Fruit fly (Drosophila melanogaster): ENCODE measurements around the gene CG33271.
"Not testable (repeated sequence)": the region's sequence is repeated elsewhere in the genome, so short reads cannot be mapped to it uniquely, and the experiment has no call there.

dm6 chr3L:11589395-11589794, 12.1 kb upstream of the CG33271 start, which contains the start of gene CG7377:
- not testable (repeated sequence) for TF ChIP-seq Taf1 (GFP tag; IDR thresholded peaks at IDR 0.05); tx (GFP tag; optimal IDR thresholded peaks at IDR 0.05); Hr39 (optimal IDR thresholded peaks at IDR 0.05); CG15011 (GFP tag; optimal IDR thresholded peaks at IDR 0.05); CG3163 (GFP tag; optimal IDR thresholded peaks at IDR 0.05); Sry-δ (GFP tag; optimal IDR thresholded peaks at IDR 0.05); CG8359 (GFP tag; optimal IDR thresholded peaks at IDR 0.05; ENCODE audit: borderline replicate concordance); D19B (GFP tag; optimal IDR thresholded peaks at IDR 0.05); CG2875 (GFP tag; optimal IDR thresholded peaks at IDR 0.05); psq (GFP tag; optimal IDR thresholded peaks at IDR 0.05); CG8478 (optimal IDR thresholded peaks at IDR 0.05); CG14667 (GFP tag; IDR thresholded peaks at IDR 0.05); Lhr (GFP tag; optimal IDR thresholded peaks at IDR 0.05)

Data from whole organism, embryonic.